Worm (Caenorhabditis elegans) whole organism, young adult: ENCODE measurements around the gene F57G8.7.
A peak's percentile ranks its signal among the peaks of the same experiment; 100 is the strongest.

Experiments
- B0336.3 ChIP-seq: fragments of 200-800 bp; sonication (Bioruptor generic); IDR thresholded peaks from 2 replicates; pipeline ENCODE4 v1.3.6; 2022; ENCODE audit warnings: missing genetic modification characterization, missing compliant biosample characterization
- F37B4.10 ChIP-seq: fragments of 200-800 bp; sonication (Bioruptor generic); IDR thresholded peaks from 2 replicates; pipeline ENCODE4 v1.3.6; 2022; ENCODE audit warnings: missing genetic modification characterization, missing compliant biosample characterization
- F52B5.7 ChIP-seq: sonication (generic microtip); optimal IDR thresholded peaks from 2 replicates; lab custom pipeline; 2016; ENCODE audit warnings: mild to moderate bottlenecking, missing genetic modification characterization, missing compliant biosample characterization
- F57A8.1 ChIP-seq: fragments of 200-800 bp; sonication (Bioruptor generic); optimal IDR thresholded peaks from 2 replicates; lab custom pipeline; 2018; ENCODE audit warnings: mild to moderate bottlenecking, missing genetic modification characterization, moderate library complexity, missing compliant biosample characterization
- K12H6.12 ChIP-seq: fragments of 200-800 bp; sonication (Bioruptor generic); optimal IDR thresholded peaks from 2 replicates; lab custom pipeline; 2018; ENCODE audit warnings: mild to moderate bottlenecking, missing genetic modification characterization, missing compliant biosample characterization
- T07F8.4 ChIP-seq: sonication (generic microtip); optimal IDR thresholded peaks from 2 replicates; lab custom pipeline; 2016; ENCODE audit warnings: mild to moderate bottlenecking, missing genetic modification characterization, moderate library complexity, missing compliant biosample characterization
- T26A5.8 ChIP-seq: sonication (generic microtip); optimal IDR thresholded peaks from 2 replicates; lab custom pipeline; 2016; ENCODE audit warnings: missing genetic modification characterization, missing compliant biosample characterization
- Y53F4B.3 ChIP-seq: fragments of 200-800 bp; sonication (Bioruptor generic); IDR thresholded peaks from 2 replicates; pipeline ENCODE4 v1.3.6; 2022; ENCODE audit warnings: missing genetic modification reagents, missing genetic modification characterization, missing compliant biosample characterization
- Y79H2A.3 ChIP-seq: fragments of 200-800 bp; sonication (Bioruptor generic); conservative IDR thresholded peaks from 2 replicates; pipeline ENCODE4 v1.3.6; 2022; ENCODE audit warnings: missing genetic modification reagents, missing genetic modification characterization, missing compliant biosample characterization
- attf-3 ChIP-seq: fragments of 200-800 bp; sonication (Bioruptor generic); conservative IDR thresholded peaks from 2 replicates; pipeline ENCODE4 v1.3.6; 2022; ENCODE audit warnings: missing genetic modification reagents, missing genetic modification characterization, missing compliant biosample characterization
- attf-5 ChIP-seq: fragments of 200-800 bp; sonication (Bioruptor generic); optimal IDR thresholded peaks from 2 replicates; lab custom pipeline; 2018; ENCODE audit warnings: mild to moderate bottlenecking, missing genetic modification characterization, missing compliant biosample characterization
- cebp-2 ChIP-seq: fragments of 200-800 bp; sonication (Bioruptor generic); IDR thresholded peaks from 2 replicates; pipeline ENCODE4 v1.3.6; 2022; ENCODE audit warnings: missing genetic modification characterization, missing compliant biosample characterization
- ceh-100 ChIP-seq: fragments of 200-800 bp; sonication (Bioruptor generic); IDR thresholded peaks from 2 replicates; pipeline ENCODE4 v1.3.6; 2022; ENCODE audit warnings: missing genetic modification reagents, missing genetic modification characterization, missing compliant biosample characterization
- ceh-27 ChIP-seq: fragments of 200-800 bp; sonication (Bioruptor generic); optimal IDR thresholded peaks from 2 replicates; lab custom pipeline; 2018; ENCODE audit warnings: mild to moderate bottlenecking, missing genetic modification characterization, moderate library complexity, missing compliant biosample characterization
- ceh-40 ChIP-seq: fragments of 200-800 bp; sonication (Bioruptor generic); IDR thresholded peaks from 2 replicates; pipeline ENCODE4 v1.3.6; 2022; ENCODE audit warnings: missing genetic modification characterization, missing compliant biosample characterization
- ceh-58 ChIP-seq: fragments of 200-800 bp; sonication (Bioruptor generic); IDR thresholded peaks from 2 replicates; pipeline ENCODE4 v1.3.6; 2022; ENCODE audit warnings: missing genetic modification characterization, missing compliant biosample characterization
- efl-1 ChIP-seq: fragments of 150-350 bp; optimal IDR thresholded peaks from 2 replicates; lab custom pipeline; 2014; ENCODE audit warnings: missing biosample characterization, missing genetic modification reagents, missing genetic modification characterization
- ets-4 ChIP-seq: fragments of 200-800 bp; sonication (Bioruptor generic); optimal IDR thresholded peaks from 2 replicates; lab custom pipeline; 2018; ENCODE audit warnings: mild to moderate bottlenecking, missing genetic modification characterization, missing compliant biosample characterization
- gei-17 ChIP-seq: fragments of 200-800 bp; sonication (Bioruptor generic); optimal IDR thresholded peaks from 2 replicates; lab custom pipeline; 2018; ENCODE audit warnings: mild to moderate bottlenecking, missing genetic modification characterization, missing compliant biosample characterization
- hsf-1 ChIP-seq: fragments of 200-800 bp; sonication (Bioruptor generic); IDR thresholded peaks from 2 replicates; pipeline ENCODE4 v1.3.6; 2022; ENCODE audit warnings: missing genetic modification reagents, missing genetic modification characterization, missing compliant biosample characterization
- lin-40 ChIP-seq: sonication (generic microtip); optimal IDR thresholded peaks from 2 replicates; lab custom pipeline; 2016; ENCODE audit warnings: missing genetic modification characterization, mild to moderate bottlenecking, missing compliant biosample characterization, missing genotype, missing genetic modification reagents
- lin-54 ChIP-seq: fragments of 200-800 bp; sonication (Bioruptor generic); optimal IDR thresholded peaks from 2 replicates; lab custom pipeline; 2018; ENCODE audit warnings: mild to moderate bottlenecking, missing genetic modification characterization, missing compliant biosample characterization
- lsy-27 ChIP-seq: sonication (generic microtip); optimal IDR thresholded peaks from 2 replicates; lab custom pipeline; 2017; ENCODE audit warnings: missing genetic modification characterization, mild to moderate bottlenecking, missing compliant biosample characterization, antibody characterized with exemption, missing genotype, borderline replicate concordance; ENCODE audit not compliant: insufficient read depth
- madf-10 ChIP-seq: sonication (generic microtip); optimal IDR thresholded peaks from 2 replicates; lab custom pipeline; 2016; ENCODE audit warnings: mild to moderate bottlenecking, missing genetic modification characterization, missing compliant biosample characterization
- mes-4 ChIP-seq: sonication (generic microtip); optimal IDR thresholded peaks from 2 replicates; lab custom pipeline; 2016; ENCODE audit warnings: missing genotype, missing genetic modification characterization, missing compliant biosample characterization
- nhr-80 ChIP-seq: sonication (generic microtip); optimal IDR thresholded peaks from 2 replicates; lab custom pipeline; 2016; ENCODE audit warnings: missing genetic modification characterization, missing compliant biosample characterization
- pbrm-1 ChIP-seq: fragments of 200-800 bp; sonication (Bioruptor generic); IDR thresholded peaks from 2 replicates; pipeline ENCODE4 v1.3.6; 2022; ENCODE audit warnings: missing genetic modification reagents, missing genetic modification characterization, missing compliant biosample characterization
- rec-8 ChIP-seq, 2 experiments: sonication (generic microtip); optimal IDR thresholded peaks; 2 replicates each; lab custom pipeline; 2016; ENCODE audit warnings: mild to moderate bottlenecking in 2 of 2, missing genetic modification characterization in 2 of 2, missing genetic modification reagents in 2 of 2, missing genotype in 2 of 2, missing biosample characterization in 1 of 2, missing compliant biosample characterization in 1 of 2, moderate library complexity in 1 of 2
- snpc-4 ChIP-seq, 5 experiments: fragments of 150-350 bp in 1 of 5; sonication (generic microtip) in 4 of 5; optimal IDR thresholded peaks; 2 replicates each; lab custom pipeline; 2014 to 2018; ENCODE audit warnings: missing genetic modification characterization in 5 of 5, missing biosample characterization in 3 of 5, antibody characterized with exemption in 2 of 5, mild to moderate bottlenecking in 2 of 5, missing compliant biosample characterization in 2 of 5, missing genotype in 2 of 5, moderate library complexity in 2 of 5, missing genetic modification reagents in 1 of 5
- tbx-9 ChIP-seq: sonication (generic microtip); optimal IDR thresholded peaks from 2 replicates; lab custom pipeline; 2016; ENCODE audit warnings: borderline replicate concordance, missing genetic modification characterization, inconsistent platforms, missing compliant biosample characterization
- unc-62 ChIP-seq: fragments of 150-350 bp; optimal IDR thresholded peaks from 2 replicates; lab custom pipeline; 2014; ENCODE audit warnings: missing biosample characterization, missing genetic modification reagents, missing genetic modification characterization
- xnd-1 ChIP-seq: sonication (generic microtip); optimal IDR thresholded peaks from 2 replicates; lab custom pipeline; 2016; ENCODE audit warnings: missing genotype, missing genetic modification reagents, missing genetic modification characterization, missing compliant biosample characterization
- ztf-25 ChIP-seq: fragments of 200-800 bp; sonication (Bioruptor generic); IDR thresholded peaks from 2 replicates; pipeline ENCODE4 v1.3.6; 2022; ENCODE audit warnings: missing genetic modification reagents, missing genetic modification characterization, missing compliant biosample characterization
- ztf-26 ChIP-seq: sonication (generic microtip); optimal IDR thresholded peaks from 2 replicates; lab custom pipeline; 2017; ENCODE audit warnings: missing genetic modification characterization, missing compliant biosample characterization
- ztf-3 ChIP-seq: fragments of 200-800 bp; sonication (Bioruptor generic); optimal IDR thresholded peaks from 2 replicates; lab custom pipeline; 2018; ENCODE audit warnings: mild to moderate bottlenecking, missing genetic modification characterization, missing compliant biosample characterization
- ztf-6 ChIP-seq: fragments of 200-800 bp; sonication (Bioruptor generic); IDR thresholded peaks from 2 replicates; pipeline ENCODE4 v1.3.6; 2022; ENCODE audit warnings: missing genetic modification reagents, missing genetic modification characterization, missing compliant biosample characterization

The F57G8.7 gene

DNA sequence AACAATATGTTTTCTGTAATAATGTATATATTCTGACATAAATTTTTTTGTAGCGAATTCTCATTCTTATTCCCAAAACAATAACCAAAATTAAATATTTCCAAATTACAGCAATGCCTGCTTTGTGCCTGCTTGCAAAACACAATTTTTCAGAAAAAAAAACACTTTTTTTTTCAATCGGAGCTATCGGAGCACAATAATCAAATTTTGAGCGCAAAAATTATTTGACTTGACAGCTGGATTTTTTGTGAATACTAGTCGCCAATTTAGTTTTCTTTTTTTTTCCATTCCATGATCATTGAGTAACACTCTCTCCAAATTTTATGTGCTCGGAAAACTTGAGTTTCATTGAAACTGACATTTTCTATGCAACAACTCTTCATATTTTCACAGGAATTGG, 11.7 kb upstream of the F57G8.7 start, which contains the start of gene srh-180:
Gene srh-180 (plus strand): TSS at position 301 of the 400 bp plus-strand sequence.
- no peak for TF ChIP-seq lin-40 (tag; lab: Kevin White, UChicago)
- TF ChIP-seq ztf-6 (GFP tag; lab: Robert Waterston, UW) = no peak
- TF ChIP-seq nhr-80 (tag; lab: Kevin White, UChicago) = no peak
- no peak for TF ChIP-seq ceh-40
- TF ChIP-seq ztf-26 (tag; lab: Kevin White, UChicago) = no peak
- no peak for TF ChIP-seq xnd-1
- no peak for TF ChIP-seq F37B4.10 (GFP tag; lab: Robert Waterston, UW)
- TF ChIP-seq attf-3 = no peak
- no peak for TF ChIP-seq efl-1 (GFP tag; lab: Kevin White, UChicago)
- no peak for TF ChIP-seq snpc-4 (GFP tag; optimal IDR thresholded peaks at IDR 0.05; lab: Kevin White, UChicago)
- TF ChIP-seq snpc-4 (tag; optimal IDR thresholded peaks at IDR 0.05; lab: Kevin White, UChicago) = no peak
- no peak for TF ChIP-seq tbx-9
- no peak for TF ChIP-seq mes-4 (tag; lab: Kevin White, UChicago)
- TF ChIP-seq gei-17 (GFP tag; lab: Kevin White, UChicago) = no peak
- TF ChIP-seq ztf-25 (GFP tag; lab: Robert Waterston, UW) = no peak
- TF ChIP-seq ceh-27 = no peak
- TF ChIP-seq F52B5.7 = no peak
- TF ChIP-seq unc-62 (GFP tag; lab: Kevin White, UChicago) = no peak
- TF ChIP-seq ceh-58 (GFP tag; lab: Robert Waterston, UW) = no peak
- TF ChIP-seq F57A8.1 = no peak

DNA sequence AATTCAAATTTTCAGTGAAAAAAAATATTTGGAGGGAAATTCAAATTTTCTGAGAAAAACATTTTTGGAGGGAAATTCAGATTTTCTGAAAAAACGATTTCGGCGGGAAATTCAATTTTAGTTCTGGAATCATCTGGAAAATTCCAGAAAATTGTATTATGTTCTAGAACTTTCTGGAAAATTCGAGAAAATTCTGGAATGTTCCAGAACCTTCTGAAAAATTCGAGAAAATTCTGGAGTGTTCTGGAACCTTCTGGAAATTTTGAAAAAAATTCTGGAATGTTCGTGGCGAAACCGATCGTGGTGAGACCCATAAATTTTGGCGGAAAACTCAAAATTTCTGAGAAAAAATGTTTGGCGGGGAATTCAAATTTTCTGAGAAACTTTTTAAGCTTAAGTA, 6.8 kb upstream of the F57G8.7 start:
- TF ChIP-seq hsf-1 = peak; percentile 91
- TF ChIP-seq ztf-3 = no peak
- TF ChIP-seq madf-10 (tag; lab: Kevin White, UChicago) = no peak

DNA sequence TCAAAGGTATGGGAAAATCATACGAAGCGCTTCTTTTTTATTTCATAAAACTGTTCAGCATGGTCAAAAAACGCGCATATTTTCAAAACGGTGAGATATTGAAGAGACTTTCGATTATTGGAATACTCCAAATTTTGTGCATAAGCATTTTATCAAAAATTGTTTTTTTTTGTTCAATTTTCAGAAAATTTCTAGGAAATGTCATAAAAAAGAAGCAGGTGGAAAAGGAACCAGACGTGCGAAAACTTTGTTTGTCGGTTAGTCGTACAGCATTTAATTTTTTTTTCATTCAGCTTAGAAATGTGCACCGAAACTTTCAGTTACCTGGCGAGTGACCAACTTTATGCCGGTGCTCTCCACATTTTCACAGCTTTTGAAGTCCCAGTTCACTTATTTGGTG, 4.5 kb downstream of the F57G8.7 start, which contains the start of gene srh-167:
Gene srh-167 (plus strand): TSS at position 301 of the 400 bp plus-strand sequence.
- TF ChIP-seq ceh-100 (no peak), ztf-3 (no peak), ets-4 (GFP tag; lab: Kevin White, UChicago) (no peak), lsy-27 (tag; lab: Kevin White, UChicago) (no peak), Y53F4B.3 (GFP tag; lab: Robert Waterston, UW) (no peak), Y79H2A.3 (no peak), B0336.3 (GFP tag; lab: Robert Waterston, UW) (no peak), K12H6.12 (no peak), lin-40 (tag; lab: Kevin White, UChicago) (no peak), ztf-26 (tag; lab: Kevin White, UChicago) (no peak), pbrm-1 (GFP tag; lab: Robert Waterston, UW) (no peak), cebp-2 (GFP tag; lab: Robert Waterston, UW) (no peak), attf-5 (GFP tag; lab: Kevin White, UChicago) (no peak), T26A5.8 (no peak), attf-3 (no peak), T07F8.4 (tag; lab: Kevin White, UChicago) (no peak), rec-8 (tag; optimal IDR thresholded peaks at IDR 0.05; lab: Kevin White, UChicago) (no peak), lin-54 (GFP tag; lab: Kevin White, UChicago) (no peak), ceh-58 (GFP tag; lab: Robert Waterston, UW) (no peak)
- TF ChIP-seq, all 124 proteins: peak for 0
